Worm (Caenorhabditis elegans): ENCODE results near the gene rps-28.

DNA sequence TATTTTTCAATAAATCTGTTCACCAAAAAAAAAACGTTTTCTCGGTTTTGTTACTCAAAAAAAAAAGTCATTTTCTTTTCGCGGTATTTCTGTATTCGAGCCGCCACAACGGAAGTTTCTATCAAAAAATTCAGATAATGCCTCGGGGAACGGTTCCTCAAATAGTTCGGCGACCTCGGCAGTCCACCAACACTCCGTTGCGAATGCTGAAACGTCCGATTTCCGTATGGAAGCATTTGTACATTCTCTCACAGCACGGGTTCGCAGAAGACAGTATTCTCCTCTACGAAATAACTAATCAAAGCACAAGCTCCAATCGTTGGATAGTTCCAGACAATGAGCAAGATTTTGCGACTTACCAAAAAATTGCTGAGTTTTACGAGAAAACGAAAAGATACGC, 487 bp downstream of the rps-28 start, which contains the start of gene Y41D4B.4:
- TF ChIP-seq pha-4 (tag; optimal IDR thresholded peaks at IDR 0.05) = no peak
- TF ChIP-seq nfya-2 (GFP tag; IDR thresholded peaks at IDR 0.05) = no peak
- TF ChIP-seq lin-54 (GFP tag; optimal IDR thresholded peaks at IDR 0.05) = peak; percentile 44
- TF ChIP-seq snpc-4 (GFP tag; optimal IDR thresholded peaks at IDR 0.05) = no peak
- TF ChIP-seq snpc-4 (tag; optimal IDR thresholded peaks at IDR 0.05) = no peak
- no peak for TF ChIP-seq B0261.1 (tag; optimal IDR thresholded peaks at IDR 0.05)
- no peak for TF ChIP-seq ztf-28 (GFP tag; IDR thresholded peaks at IDR 0.05)

Measured in whole organism, young adult.